Worm (Caenorhabditis elegans) whole organism, late embryonic: ENCODE measurements around the gene lonp-2.

ENCODE experiments used
- C38D4.7 ChIP-seq: fragments of 200-800 bp; sonication (Bioruptor generic); optimal IDR thresholded peaks from 2 replicates; lab custom pipeline; 2018; ENCODE audit warnings: mild to moderate bottlenecking, missing genetic modification characterization, moderate library complexity, missing compliant biosample characterization
- K02D7.2 ChIP-seq: sonication (generic microtip); optimal IDR thresholded peaks from 2 replicates; lab custom pipeline; 2017; ENCODE audit warnings: mild to moderate bottlenecking, missing genetic modification characterization, missing compliant biosample characterization
- K09A11.1 ChIP-seq: sonication (generic microtip); optimal IDR thresholded peaks from 2 replicates; lab custom pipeline; 2017; ENCODE audit warnings: antibody characterized with exemption, mild to moderate bottlenecking, missing genetic modification characterization, missing compliant biosample characterization; ENCODE audit not compliant: insufficient read depth
- ama-1 ChIP-seq: fragments of 150-350 bp; optimal IDR thresholded peaks from 2 replicates; lab custom pipeline; 2014
- ceh-14 ChIP-seq: sonication (generic microtip); optimal IDR thresholded peaks from 2 replicates; lab custom pipeline; 2016; ENCODE audit warnings: missing genotype, missing genetic modification characterization, missing compliant biosample characterization
- ceh-2 ChIP-seq: sonication (generic microtip); optimal IDR thresholded peaks from 2 replicates; lab custom pipeline; 2016; ENCODE audit warnings: missing genotype, missing genetic modification characterization, missing compliant biosample characterization
- ceh-31 ChIP-seq: sonication (generic microtip); optimal IDR thresholded peaks from 2 replicates; lab custom pipeline; 2016; ENCODE audit warnings: missing genetic modification characterization, missing compliant biosample characterization
- ceh-34 ChIP-seq: sonication (generic microtip); optimal IDR thresholded peaks from 2 replicates; lab custom pipeline; 2016; ENCODE audit warnings: mild to moderate bottlenecking, missing genetic modification characterization, missing compliant biosample characterization
- ceh-48 ChIP-seq: sonication (generic microtip); optimal IDR thresholded peaks from 2 replicates; lab custom pipeline; 2016; ENCODE audit warnings: missing genetic modification characterization, inconsistent platforms, missing compliant biosample characterization
- ceh-6 ChIP-seq: fragments of 200-800 bp; sonication (Bioruptor generic); optimal IDR thresholded peaks from 2 replicates; lab custom pipeline; 2018; ENCODE audit warnings: mild to moderate bottlenecking, missing genetic modification characterization, missing compliant biosample characterization
- ceh-9 ChIP-seq: sonication (generic microtip); optimal IDR thresholded peaks from 2 replicates; lab custom pipeline; 2016; ENCODE audit warnings: mild to moderate bottlenecking, missing genetic modification characterization, inconsistent platforms, missing compliant biosample characterization
- dve-1 ChIP-seq: sonication (generic microtip); optimal IDR thresholded peaks from 2 replicates; lab custom pipeline; 2017; ENCODE audit warnings: antibody characterized with exemption, mild to moderate bottlenecking, missing genetic modification characterization, missing compliant biosample characterization
- elt-2 ChIP-seq: sonication (generic microtip); optimal IDR thresholded peaks from 2 replicates; lab custom pipeline; 2016; ENCODE audit warnings: missing genetic modification reagents, missing genetic modification characterization, missing compliant biosample characterization
- elt-4 ChIP-seq: sonication (generic microtip); optimal IDR thresholded peaks from 2 replicates; lab custom pipeline; 2016; ENCODE audit warnings: missing genetic modification characterization, missing compliant biosample characterization
- ets-4 ChIP-seq: sonication (generic microtip); optimal IDR thresholded peaks from 2 replicates; lab custom pipeline; 2016; ENCODE audit warnings: missing genetic modification characterization, missing compliant biosample characterization
- fax-1 ChIP-seq: sonication (generic microtip); optimal IDR thresholded peaks from 2 replicates; lab custom pipeline; 2016; ENCODE audit warnings: missing genotype, missing genetic modification characterization, missing compliant biosample characterization
- fkh-6 ChIP-seq: sonication (generic microtip); optimal IDR thresholded peaks from 2 replicates; lab custom pipeline; 2016; ENCODE audit warnings: missing genetic modification characterization, missing compliant biosample characterization
- hlh-13 ChIP-seq: fragments of 200-800 bp; sonication (Bioruptor generic); optimal IDR thresholded peaks from 2 replicates; lab custom pipeline; 2018; ENCODE audit warnings: mild to moderate bottlenecking, missing genetic modification characterization, missing compliant biosample characterization
- hlh-15 ChIP-seq: sonication (generic microtip); optimal IDR thresholded peaks from 2 replicates; lab custom pipeline; 2016; ENCODE audit warnings: missing genetic modification characterization, missing compliant biosample characterization
- hlh-30 ChIP-seq: sonication (generic microtip); optimal IDR thresholded peaks from 2 replicates; lab custom pipeline; 2017; ENCODE audit warnings: antibody characterized with exemption, missing genetic modification characterization, missing compliant biosample characterization; ENCODE audit not compliant: insufficient read depth
- lin-11 ChIP-seq: fragments of 200-800 bp; sonication (Bioruptor generic); optimal IDR thresholded peaks from 2 replicates; lab custom pipeline; 2018; ENCODE audit warnings: mild to moderate bottlenecking, missing genetic modification characterization, missing compliant biosample characterization
- madf-2 ChIP-seq: sonication (generic microtip); optimal IDR thresholded peaks from 2 replicates; lab custom pipeline; 2017; ENCODE audit warnings: missing genetic modification characterization, missing compliant biosample characterization
- nfya-1 ChIP-seq: sonication (generic microtip); optimal IDR thresholded peaks from 2 replicates; lab custom pipeline; 2017; ENCODE audit warnings: missing genetic modification characterization, mild to moderate bottlenecking, missing compliant biosample characterization, antibody characterized with exemption, moderate library complexity
- nhr-11 ChIP-seq: fragments of 150-350 bp; optimal IDR thresholded peaks from 2 replicates; lab custom pipeline; 2014; ENCODE audit warnings: missing biosample characterization, missing genetic modification characterization
- pag-3 ChIP-seq: sonication (generic microtip); optimal IDR thresholded peaks from 2 replicates; lab custom pipeline; 2016; ENCODE audit warnings: missing compliant biosample characterization, missing genetic modification characterization, borderline replicate concordance
- pax-1 ChIP-seq: fragments of 150-350 bp; optimal IDR thresholded peaks from 2 replicates; lab custom pipeline; 2014; ENCODE audit warnings: missing biosample characterization, missing genetic modification characterization
- pros-1 ChIP-seq: fragments of 150-350 bp; optimal IDR thresholded peaks from 2 replicates; lab custom pipeline; 2014; ENCODE audit warnings: missing biosample characterization, missing genetic modification reagents, missing genetic modification characterization
- ref-2 ChIP-seq: sonication (generic microtip); optimal IDR thresholded peaks from 2 replicates; lab custom pipeline; 2016; ENCODE audit warnings: missing genetic modification characterization, missing compliant biosample characterization
- rnt-1 ChIP-seq: sonication (generic microtip); optimal IDR thresholded peaks from 2 replicates; lab custom pipeline; 2016; ENCODE audit warnings: missing genetic modification characterization, missing compliant biosample characterization
- sox-2 ChIP-seq: fragments of 200-800 bp; sonication (Bioruptor generic); IDR thresholded peaks from 2 replicates; pipeline ENCODE4 v1.3.6; 2022; ENCODE audit warnings: missing genetic modification reagents, missing genetic modification characterization, missing compliant biosample characterization
- sox-4 ChIP-seq: sonication (generic microtip); optimal IDR thresholded peaks from 2 replicates; lab custom pipeline; 2017; ENCODE audit warnings: mild to moderate bottlenecking, missing genetic modification characterization, inconsistent platforms, missing compliant biosample characterization
- tbx-2 ChIP-seq: sonication (generic microtip); optimal IDR thresholded peaks from 2 replicates; lab custom pipeline; 2016; ENCODE audit warnings: missing genetic modification characterization, missing compliant biosample characterization
- tbx-7 ChIP-seq: sonication (generic microtip); optimal IDR thresholded peaks from 2 replicates; lab custom pipeline; 2016; ENCODE audit warnings: missing genotype, missing genetic modification characterization, missing compliant biosample characterization
- ttx-3 ChIP-seq: sonication (generic microtip); optimal IDR thresholded peaks from 2 replicates; lab custom pipeline; 2016; ENCODE audit warnings: missing genetic modification reagents, missing genetic modification characterization, missing compliant biosample characterization
- unc-55 ChIP-seq: sonication (generic microtip); optimal IDR thresholded peaks from 2 replicates; lab custom pipeline; 2017; ENCODE audit warnings: missing biosample characterization, missing genetic modification reagents, missing genetic modification characterization

Gene lonp-2

ce11 chrIII:12084749-12085307 lies 22.7 kb upstream of the lonp-2 start:
- no peak for TF ChIP-seq ceh-6 (GFP tag; lab: Kevin White, UChicago)
- TF ChIP-seq hlh-30 (tag; lab: Kevin White, UChicago) = no peak
- peak; percentile 2 for TF ChIP-seq tbx-2 (tag; lab: Kevin White, UChicago)
- TF ChIP-seq madf-2 (tag; lab: Kevin White, UChicago) = no peak
- TF ChIP-seq elt-2 = peak; percentile 14
- peak; percentile 92 for TF ChIP-seq nfya-1 (tag; lab: Kevin White, UChicago)

DNA sequence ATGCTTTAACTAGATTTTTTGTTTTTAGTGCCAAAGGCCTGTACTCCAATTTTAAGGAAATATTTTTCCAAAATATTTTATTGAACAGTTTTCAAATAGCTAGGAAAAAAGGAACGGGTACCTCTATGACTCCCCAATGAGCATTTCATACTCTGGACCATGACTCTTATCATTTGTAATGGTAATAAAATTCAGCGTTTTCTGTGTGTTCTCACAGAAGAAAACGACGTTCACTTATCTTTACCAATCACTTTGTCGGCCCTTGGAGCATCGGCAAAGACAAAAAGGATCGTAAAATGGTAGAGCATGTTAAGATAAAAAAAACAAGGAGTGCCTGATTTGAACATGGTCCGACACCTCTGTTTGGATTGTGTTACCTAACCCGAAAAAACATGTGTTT lies 20.0 kb upstream of the lonp-2 start:
- TF ChIP-seq ceh-31 (no peak), dve-1 (tag; lab: Kevin White, UChicago) (no peak), rnt-1 (no peak), ceh-9 (tag; lab: Kevin White, UChicago) (no peak), ceh-2 (tag; lab: Kevin White, UChicago) (no peak), elt-2 (peak; percentile 61), ceh-14 (tag; lab: Kevin White, UChicago) (no peak)

ce11 chrIII:12092595-12092994 lies 15.0 kb upstream of the lonp-2 start:
- no peak for TF ChIP-seq ceh-9 (tag; lab: Kevin White, UChicago)
- TF ChIP-seq elt-2 = no peak
- TF ChIP-seq lin-11 (tag; lab: Kevin White, UChicago) = no peak
- no peak for TF ChIP-seq nhr-11 (tag; lab: Kevin White, UChicago)
- TF ChIP-seq pros-1 = no peak
- no peak for TF ChIP-seq tbx-7 (tag; lab: Kevin White, UChicago)
- TF ChIP-seq pax-1 (tag; lab: Kevin White, UChicago) = no peak
- no peak for TF ChIP-seq elt-4
- no peak for TF ChIP-seq ets-4 (tag; lab: Kevin White, UChicago)
- no peak for TF ChIP-seq K02D7.2 (tag; lab: Kevin White, UChicago)
- no peak for TF ChIP-seq fax-1 (tag; lab: Kevin White, UChicago)
- no peak for TF ChIP-seq ttx-3 (tag; lab: Kevin White, UChicago)

DNA sequence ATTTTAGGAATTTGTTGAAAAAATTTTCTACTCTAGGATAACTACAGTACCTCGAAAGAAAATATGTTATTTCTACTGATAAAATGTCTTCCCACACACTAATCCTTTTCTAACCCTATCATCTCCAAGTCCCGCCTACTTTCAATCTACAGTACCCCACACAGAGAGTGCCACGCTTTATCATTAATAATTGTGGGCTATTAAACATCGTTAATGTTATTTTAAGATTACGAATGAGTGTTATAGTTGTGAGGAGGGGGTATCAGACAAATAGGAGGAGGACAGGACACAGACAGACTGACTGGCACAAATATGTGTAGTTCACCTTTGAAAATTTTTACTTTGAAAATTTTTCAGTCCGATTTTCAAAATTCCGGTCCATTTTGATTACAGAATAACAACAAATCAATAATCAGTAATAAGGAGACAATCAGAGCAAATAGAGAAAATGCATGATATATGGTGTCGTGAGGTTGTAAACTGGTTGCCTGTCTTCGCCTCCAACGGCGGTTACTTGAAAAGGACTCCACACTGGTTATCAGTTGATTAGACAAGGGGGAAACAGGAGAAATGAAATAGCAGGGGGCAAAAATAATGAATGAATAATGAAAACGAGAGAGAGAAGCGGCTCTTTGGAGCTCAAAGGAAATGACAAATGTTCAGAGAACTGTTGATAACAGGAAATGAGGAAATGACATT lies 13.3 kb upstream of the lonp-2 start:
- TF ChIP-seq elt-2 = peak; percentile 1
- no peak for TF ChIP-seq pag-3

DNA sequence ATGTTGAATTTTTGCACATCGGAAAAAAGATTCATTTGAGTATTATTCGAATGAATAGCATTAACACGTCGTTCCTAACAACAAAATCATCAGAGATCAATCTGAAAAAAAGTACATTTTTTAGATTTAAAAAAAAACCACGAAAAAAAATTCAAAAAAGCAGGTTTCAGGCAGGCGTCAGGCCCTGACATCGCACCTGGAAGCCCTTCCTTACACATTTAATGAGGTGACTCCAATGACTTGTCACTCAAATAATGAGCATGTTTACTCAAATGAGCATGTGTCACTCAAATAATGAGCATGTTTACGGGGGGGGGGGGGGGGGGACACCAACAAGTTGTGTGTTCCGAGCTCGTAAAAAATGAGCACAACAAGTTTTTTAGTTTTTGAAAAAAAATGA lies 10.8 kb downstream of the lonp-2 start, which contains the start of gene lron-12:
lron-12 (minus strand) TSS at position 101 of the 400 bp plus-strand sequence.
- TF ChIP-seq ceh-48 (tag; lab: Kevin White, UChicago) (no peak), pros-1 (no peak), ama-1 (lab: Kevin White, UChicago) (no peak), hlh-30 (tag; lab: Kevin White, UChicago) (no peak), hlh-15 (no peak), ref-2 (tag; lab: Kevin White, UChicago) (no peak), ceh-31 (no peak), unc-55 (GFP tag; lab: Kevin White, UChicago) (no peak), K09A11.1 (no peak), sox-2 (GFP tag; lab: Robert Waterston, UW) (no peak), sox-4 (tag; lab: Kevin White, UChicago) (no peak), elt-2 (no peak)

DNA sequence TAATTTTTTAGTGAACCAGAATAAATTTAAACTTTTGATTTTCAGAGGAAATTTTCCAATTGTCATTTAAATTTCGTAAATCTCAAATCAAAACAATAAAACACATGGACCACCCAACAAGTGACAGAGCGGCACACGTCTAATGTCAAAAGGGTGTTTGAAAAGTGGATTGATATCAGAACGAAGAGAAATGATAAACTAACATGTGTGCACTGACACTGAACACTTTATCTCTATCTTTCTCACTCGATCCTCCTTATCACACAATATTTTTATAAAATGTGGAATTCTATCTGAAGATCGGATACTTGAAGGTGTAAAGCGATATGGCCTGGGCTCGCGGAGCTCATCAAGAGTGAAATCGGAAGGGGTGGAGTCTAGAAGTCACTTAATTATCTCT lies 12.1 kb downstream of the lonp-2 start:
- TF ChIP-seq hlh-13 (GFP tag; lab: Kevin White, UChicago) = no peak
- TF ChIP-seq fkh-6 (tag; lab: Kevin White, UChicago) = no peak
- peak; percentile 51 for TF ChIP-seq unc-55 (GFP tag; lab: Kevin White, UChicago)
- peak; percentile 30 for TF ChIP-seq ceh-34 (tag; lab: Kevin White, UChicago)
- no peak for TF ChIP-seq C38D4.7 (GFP tag; lab: Kevin White, UChicago)
